Fruit fly (Drosophila melanogaster) whole organism, wandering third instar larva: ENCODE results near the gene CG11396.

ENCODE experiments used
- CG32264 ChIP-seq: fragments of 200-800 bp; sonication (Bioruptor generic); optimal IDR thresholded peaks from 2 replicates; lab custom pipeline; 2016; ENCODE audit warnings: missing biosample characterization, missing genetic modification characterization
- CG9705 ChIP-seq: fragments of 200-800 bp; sonication (Bioruptor generic); optimal IDR thresholded peaks from 2 replicates; lab custom pipeline; 2018; ENCODE audit warnings: missing biosample characterization, mild to moderate bottlenecking, missing genetic modification characterization
- Dfd ChIP-seq: fragments of >200 bp; optimal IDR thresholded peaks from 2 replicates; lab custom pipeline; 2017; ENCODE audit warnings: missing biosample characterization, missing genetic modification characterization
- Dif ChIP-seq: fragments of 200-275, 200-300 bp; sonication (Bioruptor generic); optimal IDR thresholded peaks from 2 replicates; lab custom pipeline; 2018; ENCODE audit warnings: missing biosample characterization, missing genetic modification characterization; ENCODE audit not compliant: partially characterized antibody
- HLH106 ChIP-seq: fragments of 200-800 bp; optimal IDR thresholded peaks from 3 replicates; lab custom pipeline; 2019; ENCODE audit warnings: missing biosample characterization, mild to moderate bottlenecking, missing genetic modification characterization, moderate library complexity
- Hnf4 ChIP-seq: fragments of 200-800 bp; sonication (Bioruptor generic); optimal IDR thresholded peaks from 2 replicates; lab custom pipeline; 2016; ENCODE audit warnings: missing biosample characterization, mild to moderate bottlenecking, missing genetic modification characterization
- Hr78 ChIP-seq: fragments of >200 bp; optimal IDR thresholded peaks from 2 replicates; lab custom pipeline; 2017; ENCODE audit warnings: missing biosample characterization, missing genetic modification characterization
- Hr83 ChIP-seq: fragments of 200-300 bp; sonication (Bioruptor generic); optimal IDR thresholded peaks from 2 replicates; lab custom pipeline; 2016; ENCODE audit warnings: missing biosample characterization, mild to moderate bottlenecking, missing genetic modification characterization, moderate library complexity; ENCODE audit not compliant: poor library complexity, severe bottlenecking
- Jra ChIP-seq: sonication (Bioruptor generic); optimal IDR thresholded peaks from 2 replicates; lab custom pipeline; 2016; ENCODE audit warnings: missing biosample characterization, missing genetic modification characterization
- Myc ChIP-seq: fragments of >200 bp; optimal IDR thresholded peaks from 2 replicates; lab custom pipeline; 2017
- N ChIP-seq: fragments of >200 bp; optimal IDR thresholded peaks from 2 replicates; lab custom pipeline; 2018; ENCODE audit warnings: missing biosample characterization, missing external identifiers, missing genetic modification characterization
- OdsH ChIP-seq: fragments of 200-800 bp; sonication (Bioruptor generic); optimal IDR thresholded peaks from 2 replicates; lab custom pipeline; 2016; ENCODE audit warnings: missing biosample characterization, mild to moderate bottlenecking, missing genetic modification characterization
- Rel ChIP-seq, 2 experiments: fragments of 200-800 bp; sonication (Bioruptor generic) in 1 of 2; optimal IDR thresholded peaks; 2 replicates in 1 of 2; 3 replicates in 1 of 2; lab custom pipeline; 2016 to 2019; ENCODE audit warnings: mild to moderate bottlenecking in 2 of 2, missing biosample characterization in 2 of 2, missing genetic modification characterization in 2 of 2, moderate library complexity in 1 of 2
- Sp1 ChIP-seq: fragments of 200-800 bp; sonication (Bioruptor generic); optimal IDR thresholded peaks from 3 replicates; lab custom pipeline; 2019; ENCODE audit warnings: missing biosample characterization, mild to moderate bottlenecking, missing genetic modification characterization, moderate library complexity
- br ChIP-seq: fragments of 200-800 bp; sonication (Bioruptor generic); optimal IDR thresholded peaks from 2 replicates; lab custom pipeline; 2016; ENCODE audit warnings: missing biosample characterization, missing genetic modification characterization
- dl ChIP-seq, 2 experiments: fragments of 175-275, 200-275 bp in 1 of 2; fragments of 200-275 bp in 1 of 2; sonication (Bioruptor generic); optimal IDR thresholded peaks; lab custom pipeline; 2018; ENCODE audit warnings: mild to moderate bottlenecking in 2 of 2, missing biosample characterization in 2 of 2, missing genetic modification characterization in 2 of 2, moderate library complexity in 2 of 2; ENCODE audit not compliant: partially characterized antibody in 2 of 2, insufficient read depth in 1 of 2
- dsf ChIP-seq: sonication (Bioruptor generic); optimal IDR thresholded peaks from 2 replicates; lab custom pipeline; 2016; ENCODE audit warnings: missing biosample characterization, missing genetic modification characterization, borderline replicate concordance
- ey ChIP-seq: fragments of 200-800 bp; sonication (Bioruptor generic); optimal IDR thresholded peaks from 2 replicates; lab custom pipeline; 2016; ENCODE audit warnings: missing biosample characterization, missing genetic modification characterization
- foxo ChIP-seq, 2 experiments: fragments of 200-800 bp; sonication (Bioruptor generic); optimal IDR thresholded peaks; 2 replicates in 1 of 2; 3 replicates in 1 of 2; lab custom pipeline; 2016 to 2017; ENCODE audit warnings: missing biosample characterization in 2 of 2, missing genetic modification characterization in 2 of 2
- fru ChIP-seq: fragments of 200-800 bp; sonication (Bioruptor generic); optimal IDR thresholded peaks from 3 replicates; lab custom pipeline; 2016; ENCODE audit warnings: missing biosample characterization, mild to moderate bottlenecking, missing genetic modification characterization
- h ChIP-seq: fragments of 200-800 bp; sonication (Bioruptor generic); optimal IDR thresholded peaks from 3 replicates; lab custom pipeline; 2016; ENCODE audit warnings: missing biosample characterization, mild to moderate bottlenecking, missing genetic modification characterization
- jim ChIP-seq: fragments of 175-275, 200-325 bp; sonication (Bioruptor generic); optimal IDR thresholded peaks from 2 replicates; lab custom pipeline; 2016; ENCODE audit warnings: missing biosample characterization, mild to moderate bottlenecking, missing genetic modification characterization
- lola ChIP-seq: fragments of >200 bp; optimal IDR thresholded peaks from 2 replicates; lab custom pipeline; 2017; ENCODE audit warnings: missing biosample characterization, missing genetic modification characterization
- psq ChIP-seq: fragments of 200-800 bp; sonication (Bioruptor generic); optimal IDR thresholded peaks from 3 replicates; lab custom pipeline; 2017; ENCODE audit warnings: missing biosample characterization, mild to moderate bottlenecking, missing genetic modification characterization, moderate library complexity
- rgr ChIP-seq: fragments of 200-800 bp; sonication (Bioruptor generic); optimal IDR thresholded peaks from 3 replicates; lab custom pipeline; 2016; ENCODE audit warnings: missing biosample characterization, mild to moderate bottlenecking, missing genetic modification characterization
- sage ChIP-seq: fragments of 200-800 bp; sonication (Bioruptor generic); optimal IDR thresholded peaks from 2 replicates; lab custom pipeline; 2016; ENCODE audit warnings: missing biosample characterization, mild to moderate bottlenecking, missing genetic modification characterization
- sv ChIP-seq: fragments of 200-800 bp; sonication (Bioruptor generic); optimal IDR thresholded peaks from 3 replicates; lab custom pipeline; 2016; ENCODE audit warnings: missing biosample characterization, missing genetic modification characterization
- usp ChIP-seq: fragments of >200 bp; optimal IDR thresholded peaks from 2 replicates; lab custom pipeline; 2017; ENCODE audit warnings: missing biosample characterization, missing genetic modification characterization
- woc ChIP-seq: sonication (Bioruptor generic); optimal IDR thresholded peaks from 2 replicates; lab custom pipeline; 2016; ENCODE audit warnings: missing biosample characterization, mild to moderate bottlenecking, missing genetic modification characterization

Gene CG11396

DNA sequence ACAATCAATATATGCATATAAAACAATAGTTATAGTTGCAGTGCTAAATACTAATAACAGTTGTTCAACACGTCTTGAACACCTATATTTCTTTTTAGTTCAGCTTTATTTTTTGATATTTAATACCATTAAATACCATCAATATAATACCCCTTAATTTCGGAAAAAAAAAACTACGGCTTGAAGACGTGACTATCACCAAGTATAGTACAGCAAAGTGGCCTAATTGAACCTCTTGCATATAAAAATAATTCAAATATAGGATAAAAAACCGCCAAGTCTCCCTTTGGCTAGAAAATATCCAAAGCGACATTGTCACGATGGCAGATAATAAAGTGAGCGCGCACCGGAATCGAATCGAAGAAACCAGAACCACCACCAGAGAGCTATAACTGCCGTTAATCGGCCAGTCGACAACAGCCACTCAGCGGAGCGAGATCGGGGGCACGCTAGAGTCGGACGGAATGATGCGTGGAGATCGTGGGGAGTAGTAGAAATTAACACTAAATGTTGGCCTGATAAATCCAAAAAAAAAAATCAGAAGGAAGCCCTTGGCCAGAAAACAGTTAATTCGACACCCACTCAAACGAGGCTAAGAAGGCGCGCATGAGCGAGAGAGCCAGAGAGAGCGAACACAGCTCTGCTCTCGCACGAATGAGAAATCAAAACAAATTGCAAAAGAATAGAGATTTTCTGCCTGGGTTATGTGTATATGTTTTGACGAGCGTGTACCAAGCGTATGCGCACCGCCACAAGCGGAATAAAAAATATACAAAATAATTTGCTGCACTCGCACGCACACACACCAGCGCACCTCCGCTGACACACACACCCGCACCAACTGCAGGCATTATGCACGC is 2.9 kb downstream of the CG11396 start:
- no peak for TF ChIP-seq CG32264
- TF ChIP-seq Sp1 (GFP tag; lab: Kevin White, UChicago) = peak; percentile 68
- TF ChIP-seq h (GFP tag; lab: Kevin White, UChicago) = peak; percentile 31
- peak; percentile 24 for TF ChIP-seq Hr83
- peak; percentile 93 for TF ChIP-seq Dif (GFP tag; lab: Kevin White, UChicago)
- no peak for TF ChIP-seq CG9705 (GFP tag; lab: Kevin White, UChicago)
- no peak for TF ChIP-seq lola
- peak; percentile 88 for TF ChIP-seq psq
- peak; percentile 33 for TF ChIP-seq ey
- TF ChIP-seq sage (GFP tag; lab: Kevin White, UChicago) = peak; percentile 56
- peak; percentile 53 for TF ChIP-seq HLH106 (tag; lab: Kevin White, UChicago)
- TF ChIP-seq foxo (GFP tag; optimal IDR thresholded peaks at IDR 0.05; lab: Kevin White, UChicago) = peak in 1 of 2 experiments; percentile 38
- peak; percentile 25 for TF ChIP-seq OdsH
- TF ChIP-seq rgr (GFP tag; lab: Kevin White, UChicago) = peak; percentile 15
- TF ChIP-seq br = no peak
- no peak for TF ChIP-seq dsf
- peak; percentile 36 for TF ChIP-seq fru
- peak; percentile 39 for TF ChIP-seq sv (GFP tag; lab: Kevin White, UChicago)
- no peak for TF ChIP-seq usp (GFP tag; lab: Kevin White, UChicago)
- no peak for TF ChIP-seq Rel (GFP tag; optimal IDR thresholded peaks at IDR 0.05; lab: Kevin White, UChicago)
- TF ChIP-seq Rel (tag; optimal IDR thresholded peaks at IDR 0.05; lab: Kevin White, UChicago) = peak; percentile 16
- TF ChIP-seq Jra (GFP tag; lab: Kevin White, UChicago) = peak; percentile 57
- TF ChIP-seq jim (GFP tag; lab: Kevin White, UChicago) = no peak
- TF ChIP-seq N (GFP tag; lab: Kevin White, UChicago) = no peak
- TF ChIP-seq woc = peak; percentile 87
- peak; percentile 90 to 92 for TF ChIP-seq dl (GFP tag; optimal IDR thresholded peaks at IDR 0.05; lab: Kevin White, UChicago; ENCODE audit: insufficient read depth in 1 of 2, partially characterized antibody in 2 of 2)
- TF ChIP-seq Hnf4 (GFP tag; lab: Kevin White, UChicago) = no peak
- TF ChIP-seq Dfd (GFP tag; lab: Kevin White, UChicago) = no peak
- TF ChIP-seq Myc (lab: Kevin White, UChicago) = peak; percentile 100

DNA sequence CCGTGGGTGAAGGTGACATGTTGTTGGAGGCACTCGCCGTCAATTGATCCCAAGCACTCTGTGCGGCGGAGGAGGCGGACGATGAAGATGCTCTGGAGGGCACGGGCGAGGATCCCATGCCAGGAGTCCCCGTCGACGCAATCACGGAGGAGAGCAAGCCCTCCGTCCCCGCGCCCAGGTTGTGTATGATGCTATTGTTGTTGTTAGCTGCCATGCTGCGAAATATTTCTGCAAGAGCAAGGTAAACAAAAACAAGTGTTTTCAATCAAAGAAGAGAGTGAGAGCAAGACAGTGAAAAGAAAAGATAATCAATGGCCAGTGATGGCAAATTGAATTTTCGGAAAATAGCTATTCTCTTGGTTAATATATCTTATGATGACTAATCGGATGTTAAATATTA is 3.5 kb downstream of the CG11396 start:
- TF ChIP-seq CG32264 (no peak), Rel (GFP tag; optimal IDR thresholded peaks at IDR 0.05; lab: Kevin White, UChicago) (no peak), Rel (tag; optimal IDR thresholded peaks at IDR 0.05; lab: Kevin White, UChicago) (peak; percentile 75)

DNA sequence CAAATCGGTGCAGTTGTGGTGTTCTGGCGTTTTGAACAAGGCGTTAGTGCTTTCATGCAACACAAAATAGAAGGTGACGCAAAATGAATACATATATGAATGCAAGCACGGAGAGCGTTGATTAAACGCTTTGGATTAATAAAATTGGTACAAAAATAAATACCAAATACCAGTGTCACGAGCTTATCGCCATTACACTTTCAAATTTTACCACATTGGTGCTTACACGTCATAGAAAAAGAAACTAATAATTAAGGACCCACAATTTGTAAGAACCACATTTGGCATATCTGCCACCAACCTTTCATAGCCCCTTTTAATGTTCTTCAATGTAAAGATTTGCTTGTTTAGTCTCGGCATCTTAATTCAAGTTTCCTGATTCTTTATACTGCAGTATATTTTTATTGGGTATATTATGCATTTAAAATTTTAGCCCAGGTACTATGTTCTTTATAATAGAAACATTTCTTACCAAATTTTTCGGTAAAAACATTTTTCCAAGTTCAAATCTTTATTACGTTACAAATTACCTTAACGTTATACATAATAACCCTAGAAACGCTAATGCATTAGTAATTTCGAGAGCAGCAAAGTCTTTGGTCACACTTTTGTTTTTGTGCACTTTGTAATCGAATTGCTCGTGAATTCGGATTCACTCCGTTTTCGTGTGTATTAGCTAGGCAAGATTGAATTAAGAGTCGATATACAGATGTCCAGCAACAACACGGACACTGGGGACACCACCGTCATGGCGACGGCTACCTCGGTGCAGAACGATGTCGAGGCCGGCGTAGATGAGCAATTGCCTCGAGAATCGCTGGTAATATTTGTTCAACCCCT is 9.5 kb downstream of the CG11396 start, which contains the start of the genes Pex16 and Pex14:
Gene Pex16 (minus strand): TSS at position 41 of the 840 bp plus-strand sequence.
Gene Pex14 (plus strand): TSS at position 576 of the 840 bp plus-strand sequence.
- TF ChIP-seq h (GFP tag; lab: Kevin White, UChicago) (peak; percentile 57), Sp1 (GFP tag; lab: Kevin White, UChicago) (peak; percentile 52), CG9705 (GFP tag; lab: Kevin White, UChicago) (peak; percentile 28), OdsH (peak; percentile 53), dsf (no peak), ey (peak; percentile 72), sage (GFP tag; lab: Kevin White, UChicago) (no peak), rgr (GFP tag; lab: Kevin White, UChicago) (peak; percentile 94), Hr78 (no peak), HLH106 (tag; lab: Kevin White, UChicago) (peak; percentile 73), fru (peak; percentile 69), foxo (GFP tag; optimal IDR thresholded peaks at IDR 0.05; lab: Kevin White, UChicago) (peak in 1 of 2 experiments; percentile 80), Hnf4 (GFP tag; lab: Kevin White, UChicago) (peak; percentile 56), psq (peak; percentile 38), Dfd (GFP tag; lab: Kevin White, UChicago) (no peak), woc (peak; percentile 80), sv (GFP tag; lab: Kevin White, UChicago) (peak; percentile 66), br (peak; percentile 65), Hr83 (peak; percentile 24)
